Fruit fly (Drosophila melanogaster) whole organism, embryonic: ENCODE data around the gene RpL18.
A peak's percentile ranks its signal among the peaks of the same experiment; 100 is the strongest.

Experiments used
- Asciz ChIP-seq: fragments of 200-800 bp; sonication (Bioruptor generic); optimal IDR thresholded peaks from 2 replicates; lab custom pipeline; 2017; ENCODE audit warnings: missing biosample characterization, mild to moderate bottlenecking, missing genetic modification characterization, missing genetic modification reagents
- Bgb ChIP-seq: fragments of 200-800 bp; sonication (Bioruptor generic); IDR thresholded peaks from 2 replicates; pipeline ENCODE4 v1.3.6; 2022; ENCODE audit warnings: missing biosample characterization, missing genetic modification characterization; ENCODE audit not compliant: partially characterized antibody
- C15 ChIP-seq: fragments of 200-800 bp; sonication (Bioruptor generic); IDR thresholded peaks from 3 replicates; pipeline ENCODE4 v1.3.6; 2022; ENCODE audit warnings: missing biosample characterization, missing genetic modification characterization
- CG10267 ChIP-seq: fragments of 200-800 bp; sonication (Bioruptor generic); optimal IDR thresholded peaks from 2 replicates; lab custom pipeline; 2018; ENCODE audit warnings: missing biosample characterization, mild to moderate bottlenecking, missing genetic modification characterization, moderate library complexity
- CG10274 ChIP-seq: fragments of 200-800 bp; sonication (Bioruptor generic); optimal IDR thresholded peaks from 3 replicates; lab custom pipeline; 2017; ENCODE audit warnings: missing biosample characterization, mild to moderate bottlenecking, missing genetic modification characterization
- CG11247 ChIP-seq: fragments of 200-800 bp; sonication (Bioruptor generic); IDR thresholded peaks from 2 replicates; pipeline ENCODE4 v1.3.6; 2022; ENCODE audit warnings: missing biosample characterization, missing genetic modification characterization
- CG12391 ChIP-seq: fragments of 200-800 bp; sonication (Bioruptor generic); optimal IDR thresholded peaks from 3 replicates; lab custom pipeline; 2018; ENCODE audit warnings: missing biosample characterization, mild to moderate bottlenecking, missing genetic modification characterization, moderate library complexity
- CG13894 ChIP-seq: fragments of 200-800 bp; sonication (Bioruptor generic); optimal IDR thresholded peaks from 3 replicates; lab custom pipeline; 2018; ENCODE audit warnings: missing biosample characterization, mild to moderate bottlenecking, missing genetic modification characterization, moderate library complexity
- CG14441 ChIP-seq: fragments of 200-800 bp; sonication (Bioruptor generic); IDR thresholded peaks from 2 replicates; pipeline ENCODE4 v1.3.6; 2022; ENCODE audit warnings: missing biosample characterization, missing genetic modification characterization
- CG16813 ChIP-seq: fragments of 200-800 bp; sonication (Bioruptor generic); IDR thresholded peaks from 3 replicates; pipeline ENCODE4 v1.3.6; 2022; ENCODE audit warnings: missing biosample characterization, missing genetic modification characterization; ENCODE audit not compliant: partially characterized antibody
- CG17328 ChIP-seq: fragments of 200-800 bp; sonication (Bioruptor generic); IDR thresholded peaks from 2 replicates; pipeline ENCODE4 v1.3.6; 2022; ENCODE audit warnings: missing biosample characterization, missing genetic modification characterization
- CG17385 ChIP-seq: fragments of 200-800 bp; sonication (Bioruptor generic); optimal IDR thresholded peaks from 3 replicates; lab custom pipeline; 2018; ENCODE audit warnings: missing biosample characterization, mild to moderate bottlenecking, missing genetic modification characterization
- CG2116 ChIP-seq: fragments of 200-800 bp; sonication (Bioruptor generic); optimal IDR thresholded peaks from 3 replicates; lab custom pipeline; 2018; ENCODE audit warnings: missing biosample characterization, mild to moderate bottlenecking, missing genetic modification characterization
- CG2712 ChIP-seq: fragments of 200-800 bp; optimal IDR thresholded peaks from 3 replicates; lab custom pipeline; 2019; ENCODE audit warnings: missing biosample characterization, mild to moderate bottlenecking, missing genetic modification characterization, moderate library complexity
- CG3281 ChIP-seq: fragments of 200-800 bp; sonication (Bioruptor generic); optimal IDR thresholded peaks from 3 replicates; lab custom pipeline; 2017; ENCODE audit warnings: missing biosample characterization, mild to moderate bottlenecking, missing genetic modification characterization
- CG33213 ChIP-seq: fragments of 200-800 bp; sonication (Bioruptor generic); optimal IDR thresholded peaks from 3 replicates; lab custom pipeline; 2016; ENCODE audit warnings: missing biosample characterization, missing genetic modification characterization
- CG34422 ChIP-seq: fragments of 200-800 bp; sonication (Bioruptor generic); IDR thresholded peaks from 3 replicates; pipeline ENCODE4 v1.3.6; 2022; ENCODE audit warnings: missing biosample characterization, missing genetic modification characterization
- CG4360 ChIP-seq: fragments of 200-800 bp; sonication (Bioruptor generic); IDR thresholded peaks from 2 replicates; pipeline ENCODE4 v1.3.6; 2022; ENCODE audit warnings: missing biosample characterization, missing genetic modification characterization
- CG6689 ChIP-seq: fragments of 200-800 bp; sonication (Bioruptor generic); IDR thresholded peaks from 2 replicates; pipeline ENCODE4 v1.3.6; 2022; ENCODE audit warnings: missing biosample characterization, missing genetic modification characterization
- CG6765 ChIP-seq: fragments of 200-800 bp; sonication (Bioruptor generic); optimal IDR thresholded peaks from 3 replicates; lab custom pipeline; 2017; ENCODE audit warnings: missing biosample characterization, mild to moderate bottlenecking, missing genetic modification characterization
- CG8281 ChIP-seq: fragments of 200-800 bp; sonication (Bioruptor generic); optimal IDR thresholded peaks from 2 replicates; lab custom pipeline; 2018; ENCODE audit warnings: missing biosample characterization, mild to moderate bottlenecking, missing genetic modification characterization, moderate library complexity
- CHES-1-like ChIP-seq: fragments of 200-800 bp; sonication (Bioruptor generic); optimal IDR thresholded peaks from 2 replicates; lab custom pipeline; 2016; ENCODE audit warnings: missing biosample characterization, missing genetic modification characterization
- Camta ChIP-seq: fragments of 200-800 bp; sonication (Bioruptor generic); optimal IDR thresholded peaks from 2 replicates; lab custom pipeline; 2016; ENCODE audit warnings: missing biosample characterization, missing genetic modification characterization
- Doc3 ChIP-seq: fragments of 200-800 bp; sonication (Bioruptor generic); IDR thresholded peaks from 3 replicates; pipeline ENCODE4 v1.3.6; 2022; ENCODE audit warnings: missing biosample characterization, missing genetic modification characterization; ENCODE audit not compliant: partially characterized antibody
- Drgx ChIP-seq: fragments of 200-800 bp; sonication (Bioruptor generic); IDR thresholded peaks from 2 replicates; pipeline ENCODE4 v1.3.6; 2022; ENCODE audit warnings: missing biosample characterization, missing genetic modification characterization
- E2f2 ChIP-seq: fragments of 200-800 bp; sonication (Bioruptor generic); IDR thresholded peaks from 2 replicates; pipeline ENCODE4 v1.3.6; 2022; ENCODE audit warnings: missing biosample characterization, missing genetic modification characterization
- Meics ChIP-seq: fragments of 200-800 bp; sonication (Bioruptor generic); optimal IDR thresholded peaks from 2 replicates; lab custom pipeline; 2017; ENCODE audit warnings: missing biosample characterization, mild to moderate bottlenecking, missing genetic modification characterization
- NC2α ChIP-seq: fragments of 200-800 bp; sonication (Bioruptor generic); optimal IDR thresholded peaks from 2 replicates; lab custom pipeline; 2016; ENCODE audit warnings: missing biosample characterization, missing genetic modification characterization
- Nf-YC ChIP-seq: fragments of 200-800 bp; optimal IDR thresholded peaks from 3 replicates; lab custom pipeline; 2019; ENCODE audit warnings: missing biosample characterization, mild to moderate bottlenecking, missing genetic modification characterization, moderate library complexity
- Oaz ChIP-seq: fragments of 200-800 bp; sonication (Bioruptor generic); IDR thresholded peaks from 2 replicates; pipeline ENCODE4 v1.3.6; 2022; ENCODE audit warnings: missing biosample characterization, missing genetic modification characterization
- Oli ChIP-seq: fragments of 200-800 bp; sonication (Bioruptor generic); optimal IDR thresholded peaks from 2 replicates; lab custom pipeline; 2018; ENCODE audit warnings: missing biosample characterization, mild to moderate bottlenecking, missing genetic modification characterization, moderate library complexity
- Ravus ChIP-seq: fragments of 200-800 bp; sonication (Bioruptor generic); IDR thresholded peaks from 2 replicates; pipeline ENCODE4 v1.3.6; 2022; ENCODE audit warnings: missing biosample characterization, missing genetic modification characterization
- Rfx ChIP-seq: fragments of 200-800 bp; sonication (Bioruptor generic); IDR thresholded peaks from 2 replicates; pipeline ENCODE4 v1.3.6; 2022; ENCODE audit warnings: missing biosample characterization, missing genetic modification characterization
- Sox102F ChIP-seq: fragments of 200-800 bp; sonication (Bioruptor generic); optimal IDR thresholded peaks from 2 replicates; lab custom pipeline; 2018; ENCODE audit warnings: missing biosample characterization, mild to moderate bottlenecking, missing genetic modification characterization, moderate library complexity
- btn ChIP-seq: fragments of 200-800 bp; sonication (Bioruptor generic); optimal IDR thresholded peaks from 2 replicates; lab custom pipeline; 2016; ENCODE audit warnings: missing biosample characterization, missing genetic modification characterization
- cwo ChIP-seq: fragments of 200-800 bp; sonication (Bioruptor generic); optimal IDR thresholded peaks from 3 replicates; lab custom pipeline; 2017; ENCODE audit warnings: missing biosample characterization, missing genetic modification characterization, mild to moderate bottlenecking, moderate library complexity, missing genetic modification reagents
- dmrt99B ChIP-seq: fragments of 200-800 bp; sonication (Bioruptor generic); optimal IDR thresholded peaks from 2 replicates; lab custom pipeline; 2018; ENCODE audit warnings: missing biosample characterization, mild to moderate bottlenecking, missing genetic modification characterization, moderate library complexity
- ewg ChIP-seq: fragments of 200-800 bp; sonication (Bioruptor generic); optimal IDR thresholded peaks from 3 replicates; lab custom pipeline; 2017; ENCODE audit warnings: mild to moderate bottlenecking, missing biosample characterization, missing genetic modification reagents, missing genetic modification characterization
- fd64A ChIP-seq: fragments of 200-800 bp; sonication (Bioruptor generic); optimal IDR thresholded peaks from 3 replicates; lab custom pipeline; 2018; ENCODE audit warnings: missing biosample characterization, mild to moderate bottlenecking, missing genetic modification characterization
- gcm2 ChIP-seq: fragments of 200-800 bp; sonication (Bioruptor generic); optimal IDR thresholded peaks from 2 replicates; lab custom pipeline; 2016; ENCODE audit warnings: missing biosample characterization, missing genetic modification characterization
- hkb ChIP-seq, 2 experiments: fragments of 200-800 bp in 1 of 2; fragments of >200 bp in 1 of 2; sonication (Bioruptor generic) in 1 of 2; IDR thresholded peaks in 1 of 2; optimal IDR thresholded peaks in 1 of 2; 2 replicates each; pipeline versions ENCODE4 v1.3.6 to Lab custom; 2017 to 2022; ENCODE audit warnings: missing biosample characterization in 1 of 2, missing genetic modification characterization in 1 of 2
- pan ChIP-seq, 4 experiments: fragments of >200 bp in 3 of 4; fragments of 200-800 bp in 1 of 4; sonication (Bioruptor generic) in 1 of 4; optimal IDR thresholded peaks in 3 of 4; IDR thresholded peaks in 1 of 4; 2 replicates each; pipeline versions ENCODE4 v1.3.6 to Lab custom; 2017 to 2022; ENCODE audit warnings: missing biosample characterization in 2 of 4, missing genetic modification characterization in 2 of 4, mixed read lengths in 1 of 4
- shn ChIP-seq: fragments of 200-800 bp; sonication (Bioruptor generic); optimal IDR thresholded peaks from 3 replicates; lab custom pipeline; 2016; ENCODE audit warnings: missing biosample characterization, missing genetic modification characterization
- ssp ChIP-seq: fragments of 200-800 bp; sonication (Bioruptor generic); IDR thresholded peaks from 2 replicates; pipeline ENCODE4 v1.3.6; 2022; ENCODE audit warnings: missing biosample characterization, missing genetic modification characterization
- tap ChIP-seq: fragments of 200-800 bp; optimal IDR thresholded peaks from 3 replicates; lab custom pipeline; 2019; ENCODE audit warnings: missing biosample characterization, mild to moderate bottlenecking, missing genetic modification characterization, moderate library complexity
- trem ChIP-seq: fragments of 200-800 bp; optimal IDR thresholded peaks from 3 replicates; lab custom pipeline; 2019; ENCODE audit warnings: missing biosample characterization, mild to moderate bottlenecking, missing genetic modification characterization, moderate library complexity
- tup ChIP-seq: fragments of 200-800 bp; sonication (Bioruptor generic); optimal IDR thresholded peaks from 2 replicates; lab custom pipeline; 2016; ENCODE audit warnings: missing biosample characterization, mild to moderate bottlenecking, missing genetic modification characterization, moderate library complexity
- zen ChIP-seq: fragments of 200-800 bp; sonication (Bioruptor generic); optimal IDR thresholded peaks from 3 replicates; lab custom pipeline; 2018; ENCODE audit warnings: missing biosample characterization, mild to moderate bottlenecking, missing genetic modification characterization, moderate library complexity
- zfh2 ChIP-seq: fragments of 200-800 bp; sonication (Bioruptor generic); optimal IDR thresholded peaks from 2 replicates; lab custom pipeline; 2016; ENCODE audit warnings: missing biosample characterization, missing genetic modification characterization

Gene RpL18

DNA sequence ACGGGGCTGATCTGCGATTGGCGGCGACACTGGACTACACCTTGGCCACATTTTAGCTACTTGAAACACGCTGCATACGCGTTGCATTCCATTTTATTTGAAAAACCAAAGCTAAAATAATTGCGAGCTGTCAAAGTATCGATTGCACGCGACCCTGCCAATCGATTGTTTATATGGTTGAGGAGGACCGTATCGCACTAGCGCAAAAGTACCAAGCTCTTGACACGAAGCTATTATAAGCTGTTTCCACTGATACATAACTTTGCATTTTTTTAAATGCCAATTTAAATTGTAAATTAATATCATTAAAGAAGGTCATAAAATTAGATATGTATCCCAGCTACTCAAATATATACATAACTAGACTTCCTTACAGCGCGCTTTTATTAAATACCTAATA is 8.0 kb upstream of the RpL18 start, which contains the start of gene Cdc27 (continued):
- TF ChIP-seq Bgb (GFP tag; lab: Robert Waterston, UW) (peak; percentile 79), hkb (optimal IDR thresholded peaks at IDR 0.05; lab: Kevin White, UChicago) (no peak), hkb (GFP tag; IDR thresholded peaks at IDR 0.05; lab: Robert Waterston, UW) (0 out of 2 replicates have a peak, but pooled peaks have one; percentile 26), Doc3 (peak; percentile 63; the same call in 2 of the 3 replicates), CHES-1-like (GFP tag; lab: Kevin White, UChicago) (peak; percentile 11), CG13894 (tag; lab: Kevin White, UChicago) (peak; percentile 44), Asciz (GFP tag; lab: Kevin White, UChicago) (no peak), cwo (GFP tag; lab: Kevin White, UChicago) (no peak), trem (peak; percentile 67), dmrt99B (tag; lab: Kevin White, UChicago) (no peak), ssp (GFP tag; lab: Robert Waterston, UW) (peak; percentile 100), pan (optimal IDR thresholded peaks at IDR 0.05; lab: Kevin White, UChicago) (no peak), pan (GFP tag; optimal IDR thresholded peaks at IDR 0.05 in 1 of 2, IDR thresholded peaks at IDR 0.05 in 1 of 2) (peak in 1 of 2 experiments; percentile 11), CG10274 (GFP tag; lab: Kevin White, UChicago) (no peak), Camta (GFP tag; lab: Kevin White, UChicago) (peak; percentile 53), CG8281 (tag; lab: Kevin White, UChicago) (no peak), CG6765 (GFP tag; lab: Kevin White, UChicago) (no peak), CG17385 (GFP tag; lab: Kevin White, UChicago) (peak; percentile 15), CG14441 (GFP tag; lab: Robert Waterston, UW) (no peak), Nf-YC (tag; lab: Kevin White, UChicago) (peak; percentile 38), CG2116 (peak; percentile 72), zen (tag; lab: Kevin White, UChicago) (peak; percentile 84), CG16813 (GFP tag; lab: Robert Waterston, UW) (peak; percentile 79), shn (GFP tag; lab: Kevin White, UChicago) (no peak), btn (GFP tag; lab: Kevin White, UChicago) (no peak), gcm2 (no peak), CG17328 (GFP tag; lab: Robert Waterston, UW) (no peak), CG4360 (GFP tag; lab: Robert Waterston, UW) (no peak), Oaz (GFP tag; lab: Robert Waterston, UW) (no peak), Meics (GFP tag; lab: Kevin White, UChicago) (peak; percentile 50), Rfx (peak; percentile 68; the same call in 1 of the 2 replicates), CG3281 (GFP tag; lab: Kevin White, UChicago) (peak; percentile 1), CG10267 (tag; lab: Kevin White, UChicago) (peak; percentile 53), C15 (no peak), CG6689 (GFP tag; lab: Robert Waterston, UW) (peak; percentile 41; the same call in 1 of the 2 replicates), Drgx (GFP tag; lab: Robert Waterston, UW) (peak; percentile 28; the same call in 1 of the 2 replicates), NC2α (GFP tag; lab: Kevin White, UChicago) (no peak), fd64A (GFP tag; lab: Kevin White, UChicago) (no peak), CG11247 (no peak), ewg (GFP tag; lab: Kevin White, UChicago) (no peak), CG34422 (GFP tag; lab: Robert Waterston, UW) (0 out of 3 replicates have a peak, but pooled peaks have one; percentile 37), CG2712 (tag; lab: Kevin White, UChicago) (peak; percentile 60), CG12391 (peak; percentile 63), tap (no peak), Oli (tag; lab: Kevin White, UChicago) (no peak), CG33213 (GFP tag; lab: Kevin White, UChicago) (peak; percentile 30), zfh2 (GFP tag; lab: Kevin White, UChicago) (peak; percentile 8), tup (GFP tag; lab: Kevin White, UChicago) (no peak), Sox102F (GFP tag; lab: Kevin White, UChicago) (peak; percentile 28), Ravus (GFP tag; lab: Robert Waterston, UW) (no peak), E2f2 (GFP tag; lab: Robert Waterston, UW) (peak; percentile 43)
